Fruit fly (Drosophila melanogaster) whole organism, wandering third instar larva: ENCODE results near the gene GMF.

Experiments
- Abd-B ChIP-seq: fragments of >200 bp; optimal IDR thresholded peaks from 2 replicates; lab custom pipeline; 2017; ENCODE audit warnings: missing biosample characterization, missing genetic modification characterization
- CG32264 ChIP-seq: fragments of 200-800 bp; sonication (Bioruptor generic); optimal IDR thresholded peaks from 2 replicates; lab custom pipeline; 2016; ENCODE audit warnings: missing biosample characterization, missing genetic modification characterization
- CG9705 ChIP-seq: fragments of 200-800 bp; sonication (Bioruptor generic); optimal IDR thresholded peaks from 2 replicates; lab custom pipeline; 2018; ENCODE audit warnings: missing biosample characterization, mild to moderate bottlenecking, missing genetic modification characterization
- CrebA ChIP-seq: fragments of 200-800 bp; sonication (Bioruptor generic); optimal IDR thresholded peaks from 2 replicates; lab custom pipeline; 2016; ENCODE audit warnings: missing biosample characterization, mild to moderate bottlenecking, missing genetic modification characterization, borderline replicate concordance
- Dfd ChIP-seq: fragments of >200 bp; optimal IDR thresholded peaks from 2 replicates; lab custom pipeline; 2017; ENCODE audit warnings: missing biosample characterization, missing genetic modification characterization
- Dif ChIP-seq: fragments of 200-275, 200-300 bp; sonication (Bioruptor generic); optimal IDR thresholded peaks from 2 replicates; lab custom pipeline; 2018; ENCODE audit warnings: missing biosample characterization, missing genetic modification characterization; ENCODE audit not compliant: partially characterized antibody
- GATAd ChIP-seq: sonication (Bioruptor generic); optimal IDR thresholded peaks from 2 replicates; lab custom pipeline; 2016; ENCODE audit warnings: missing biosample characterization, missing genetic modification characterization
- HLH106 ChIP-seq: fragments of 200-800 bp; optimal IDR thresholded peaks from 3 replicates; lab custom pipeline; 2019; ENCODE audit warnings: missing biosample characterization, mild to moderate bottlenecking, missing genetic modification characterization, moderate library complexity
- Hnf4 ChIP-seq: fragments of 200-800 bp; sonication (Bioruptor generic); optimal IDR thresholded peaks from 2 replicates; lab custom pipeline; 2016; ENCODE audit warnings: missing biosample characterization, mild to moderate bottlenecking, missing genetic modification characterization
- Hr78 ChIP-seq: fragments of >200 bp; optimal IDR thresholded peaks from 2 replicates; lab custom pipeline; 2017; ENCODE audit warnings: missing biosample characterization, missing genetic modification characterization
- Hr83 ChIP-seq: fragments of 200-300 bp; sonication (Bioruptor generic); optimal IDR thresholded peaks from 2 replicates; lab custom pipeline; 2016; ENCODE audit warnings: missing biosample characterization, mild to moderate bottlenecking, missing genetic modification characterization, moderate library complexity; ENCODE audit not compliant: poor library complexity, severe bottlenecking
- Jra ChIP-seq: sonication (Bioruptor generic); optimal IDR thresholded peaks from 2 replicates; lab custom pipeline; 2016; ENCODE audit warnings: missing biosample characterization, missing genetic modification characterization
- Mio ChIP-seq: sonication (Bioruptor generic); optimal IDR thresholded peaks from 2 replicates; lab custom pipeline; 2016; ENCODE audit warnings: missing biosample characterization, missing genetic modification characterization
- Myc ChIP-seq: fragments of >200 bp; optimal IDR thresholded peaks from 2 replicates; lab custom pipeline; 2017
- N ChIP-seq: fragments of >200 bp; optimal IDR thresholded peaks from 2 replicates; lab custom pipeline; 2018; ENCODE audit warnings: missing biosample characterization, missing external identifiers, missing genetic modification characterization
- OdsH ChIP-seq: fragments of 200-800 bp; sonication (Bioruptor generic); optimal IDR thresholded peaks from 2 replicates; lab custom pipeline; 2016; ENCODE audit warnings: missing biosample characterization, mild to moderate bottlenecking, missing genetic modification characterization
- Rel ChIP-seq, 2 experiments: fragments of 200-800 bp; sonication (Bioruptor generic) in 1 of 2; optimal IDR thresholded peaks; 2 replicates in 1 of 2; 3 replicates in 1 of 2; lab custom pipeline; 2016 to 2019; ENCODE audit warnings: mild to moderate bottlenecking in 2 of 2, missing biosample characterization in 2 of 2, missing genetic modification characterization in 2 of 2, moderate library complexity in 1 of 2
- Sp1 ChIP-seq: fragments of 200-800 bp; sonication (Bioruptor generic); optimal IDR thresholded peaks from 3 replicates; lab custom pipeline; 2019; ENCODE audit warnings: missing biosample characterization, mild to moderate bottlenecking, missing genetic modification characterization, moderate library complexity
- Vsx2 ChIP-seq: fragments of 200-300, 225-300 bp; sonication (Bioruptor generic); optimal IDR thresholded peaks from 2 replicates; lab custom pipeline; 2018; ENCODE audit warnings: missing biosample characterization, missing genetic modification characterization; ENCODE audit not compliant: partially characterized antibody
- br ChIP-seq: fragments of 200-800 bp; sonication (Bioruptor generic); optimal IDR thresholded peaks from 2 replicates; lab custom pipeline; 2016; ENCODE audit warnings: missing biosample characterization, missing genetic modification characterization
- brk ChIP-seq: fragments of 200-800 bp; sonication (Bioruptor generic); optimal IDR thresholded peaks from 2 replicates; lab custom pipeline; 2016; ENCODE audit warnings: missing biosample characterization, mild to moderate bottlenecking, missing genetic modification characterization
- dl ChIP-seq, 2 experiments: fragments of 175-275, 200-275 bp in 1 of 2; fragments of 200-275 bp in 1 of 2; sonication (Bioruptor generic); optimal IDR thresholded peaks; lab custom pipeline; 2018; ENCODE audit warnings: mild to moderate bottlenecking in 2 of 2, missing biosample characterization in 2 of 2, missing genetic modification characterization in 2 of 2, moderate library complexity in 2 of 2; ENCODE audit not compliant: partially characterized antibody in 2 of 2, insufficient read depth in 1 of 2
- dmrt93B ChIP-seq: fragments of 200-800 bp; sonication (Bioruptor generic); optimal IDR thresholded peaks from 2 replicates; lab custom pipeline; 2018; ENCODE audit warnings: missing biosample characterization, mild to moderate bottlenecking, missing genetic modification characterization
- dsf ChIP-seq: sonication (Bioruptor generic); optimal IDR thresholded peaks from 2 replicates; lab custom pipeline; 2016; ENCODE audit warnings: missing biosample characterization, missing genetic modification characterization, borderline replicate concordance
- ey ChIP-seq: fragments of 200-800 bp; sonication (Bioruptor generic); optimal IDR thresholded peaks from 2 replicates; lab custom pipeline; 2016; ENCODE audit warnings: missing biosample characterization, missing genetic modification characterization
- foxo ChIP-seq, 2 experiments: fragments of 200-800 bp; sonication (Bioruptor generic); optimal IDR thresholded peaks; 2 replicates in 1 of 2; 3 replicates in 1 of 2; lab custom pipeline; 2016 to 2017; ENCODE audit warnings: missing biosample characterization in 2 of 2, missing genetic modification characterization in 2 of 2
- fru ChIP-seq: fragments of 200-800 bp; sonication (Bioruptor generic); optimal IDR thresholded peaks from 3 replicates; lab custom pipeline; 2016; ENCODE audit warnings: missing biosample characterization, mild to moderate bottlenecking, missing genetic modification characterization
- jim ChIP-seq: fragments of 175-275, 200-325 bp; sonication (Bioruptor generic); optimal IDR thresholded peaks from 2 replicates; lab custom pipeline; 2016; ENCODE audit warnings: missing biosample characterization, mild to moderate bottlenecking, missing genetic modification characterization
- lola ChIP-seq: fragments of >200 bp; optimal IDR thresholded peaks from 2 replicates; lab custom pipeline; 2017; ENCODE audit warnings: missing biosample characterization, missing genetic modification characterization
- pan ChIP-seq: fragments of >200 bp; optimal IDR thresholded peaks from 2 replicates; lab custom pipeline; 2017
- psq ChIP-seq: fragments of 200-800 bp; sonication (Bioruptor generic); optimal IDR thresholded peaks from 3 replicates; lab custom pipeline; 2017; ENCODE audit warnings: missing biosample characterization, mild to moderate bottlenecking, missing genetic modification characterization, moderate library complexity
- rgr ChIP-seq: fragments of 200-800 bp; sonication (Bioruptor generic); optimal IDR thresholded peaks from 3 replicates; lab custom pipeline; 2016; ENCODE audit warnings: missing biosample characterization, mild to moderate bottlenecking, missing genetic modification characterization
- sage ChIP-seq: fragments of 200-800 bp; sonication (Bioruptor generic); optimal IDR thresholded peaks from 2 replicates; lab custom pipeline; 2016; ENCODE audit warnings: missing biosample characterization, mild to moderate bottlenecking, missing genetic modification characterization
- sv ChIP-seq: fragments of 200-800 bp; sonication (Bioruptor generic); optimal IDR thresholded peaks from 3 replicates; lab custom pipeline; 2016; ENCODE audit warnings: missing biosample characterization, missing genetic modification characterization
- tai ChIP-seq: sonication (Bioruptor generic); optimal IDR thresholded peaks from 2 replicates; lab custom pipeline; 2016; ENCODE audit warnings: missing biosample characterization, missing genetic modification characterization
- usp ChIP-seq: fragments of >200 bp; optimal IDR thresholded peaks from 2 replicates; lab custom pipeline; 2017; ENCODE audit warnings: missing biosample characterization, missing genetic modification characterization
- woc ChIP-seq: sonication (Bioruptor generic); optimal IDR thresholded peaks from 2 replicates; lab custom pipeline; 2016; ENCODE audit warnings: missing biosample characterization, mild to moderate bottlenecking, missing genetic modification characterization

Gene GMF

dm6 chr2L:16263723-16264122 is 39.0 kb downstream of the GMF start:
- TF ChIP-seq CG32264 (GFP tag; lab: Kevin White, UChicago) (no peak), Dif (no peak), GATAd (GFP tag; lab: Kevin White, UChicago) (no peak), usp (GFP tag; lab: Kevin White, UChicago) (no peak), N (no peak), Hnf4 (no peak), dmrt93B (GFP tag; lab: Kevin White, UChicago) (no peak), pan (lab: Kevin White, UChicago) (no peak), Sp1 (GFP tag; lab: Kevin White, UChicago) (no peak), foxo (GFP tag; optimal IDR thresholded peaks at IDR 0.05; lab: Kevin White, UChicago) (no peak), HLH106 (tag; lab: Kevin White, UChicago) (no peak), sage (no peak), Hr78 (GFP tag; lab: Kevin White, UChicago) (no peak), Myc (lab: Kevin White, UChicago) (no peak), woc (GFP tag; lab: Kevin White, UChicago) (no peak), CrebA (GFP tag; lab: Kevin White, UChicago) (no peak), brk (no peak), Rel (GFP tag; optimal IDR thresholded peaks at IDR 0.05; lab: Kevin White, UChicago) (no peak), Rel (tag; optimal IDR thresholded peaks at IDR 0.05; lab: Kevin White, UChicago) (no peak), rgr (GFP tag; lab: Kevin White, UChicago) (no peak)

- TF ChIP-seq lola (GFP tag; lab: Kevin White, UChicago) (no peak), OdsH (GFP tag; lab: Kevin White, UChicago) (peak; percentile 4), dmrt93B (GFP tag; lab: Kevin White, UChicago) (no peak), HLH106 (tag; lab: Kevin White, UChicago) (no peak), fru (GFP tag; lab: Kevin White, UChicago) (no peak), Hr83 (GFP tag; lab: Kevin White, UChicago) (no peak), foxo (GFP tag; optimal IDR thresholded peaks at IDR 0.05; lab: Kevin White, UChicago) (no peak), CG9705 (GFP tag; lab: Kevin White, UChicago) (no peak), Dfd (GFP tag; lab: Kevin White, UChicago) (no peak), Jra (no peak), CG32264 (GFP tag; lab: Kevin White, UChicago) (no peak), rgr (GFP tag; lab: Kevin White, UChicago) (peak; percentile 36), Vsx2 (GFP tag; lab: Kevin White, UChicago) (no peak), Dif (no peak), psq (GFP tag; lab: Kevin White, UChicago) (peak; percentile 1), sv (GFP tag; lab: Kevin White, UChicago) (no peak), pan (lab: Kevin White, UChicago) (no peak), sage (no peak), woc (GFP tag; lab: Kevin White, UChicago) (no peak), Mio (no peak), dsf (GFP tag; lab: Kevin White, UChicago) (no peak), Myc (lab: Kevin White, UChicago) (peak; percentile 40), jim (GFP tag; lab: Kevin White, UChicago) (no peak), brk (no peak), CrebA (GFP tag; lab: Kevin White, UChicago) (no peak), Rel (GFP tag; optimal IDR thresholded peaks at IDR 0.05; lab: Kevin White, UChicago) (no peak), Rel (tag; optimal IDR thresholded peaks at IDR 0.05; lab: Kevin White, UChicago) (no peak), Hr78 (GFP tag; lab: Kevin White, UChicago) (no peak), Abd-B (GFP tag; lab: Kevin White, UChicago) (no peak), ey (GFP tag; lab: Kevin White, UChicago) (no peak), Hnf4 (no peak), GATAd (GFP tag; lab: Kevin White, UChicago) (no peak), usp (GFP tag; lab: Kevin White, UChicago) (no peak), dl (GFP tag; optimal IDR thresholded peaks at IDR 0.05; lab: Kevin White, UChicago; ENCODE audit: insufficient read depth in 1 of 2, partially characterized antibody in 2 of 2) (no peak), tai (no peak), br (no peak)
- TF ChIP-seq, all 38 proteins: peak for 4
Measured at dm6 chr2L:16261576-16262217, 41.1 kb downstream of the GMF start, which contains the start of the genes twe and CG4935. TSS of gene twe (minus strand) at chr2L:16261877. TSS of gene CG4935 (plus strand) at chr2L:16262141.
